Worm (Caenorhabditis elegans) whole organism, midembryonic: ENCODE data around the gene str-209.

ENCODE experiments used
- T22C8.4 ChIP-seq: fragments of 200-800 bp; sonication (Bioruptor generic); IDR thresholded peaks from 2 replicates; pipeline ENCODE4 v1.3.6; 2022; ENCODE audit warnings: missing genetic modification characterization, missing compliant biosample characterization
- ref-1 ChIP-seq: fragments of 200-800 bp; sonication (Bioruptor generic); conservative IDR thresholded peaks from 2 replicates; pipeline ENCODE4 v1.3.6; 2022; ENCODE audit warnings: missing genetic modification reagents, missing genetic modification characterization, missing compliant biosample characterization
- ztf-23 ChIP-seq: fragments of 200-800 bp; sonication (Bioruptor generic); IDR thresholded peaks from 2 replicates; pipeline ENCODE4 v1.3.6; 2022; ENCODE audit warnings: missing genetic modification reagents, missing genetic modification characterization, missing compliant biosample characterization

ce11 chrV:4948635-4949034 is at the start of gene str-209:
- TF ChIP-seq ref-1 (GFP tag; lab: Robert Waterston, UW) (no peak), T22C8.4 (no peak), ztf-23 (no peak)
